Worm (Caenorhabditis elegans): ENCODE measurements around the gene C49G7.7.

DNA sequence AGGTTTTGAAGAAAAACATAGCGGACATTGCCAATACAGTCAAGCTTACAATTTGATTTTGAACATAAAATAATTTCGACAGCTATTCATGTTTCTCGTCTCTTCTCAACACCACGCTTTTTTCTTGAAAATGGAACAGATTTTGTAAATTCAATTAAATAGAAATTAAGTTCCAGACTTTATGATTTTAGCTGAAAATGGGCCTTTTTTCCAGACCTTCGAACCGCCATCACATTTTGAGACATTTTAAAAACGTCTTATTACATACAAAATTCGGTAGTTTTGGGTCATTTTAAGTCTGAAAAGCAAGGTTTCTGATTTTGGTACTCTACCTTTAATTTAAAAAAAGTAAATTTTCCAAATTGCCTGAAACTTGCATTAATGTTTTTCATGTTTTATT, 3.8 kb downstream of the C49G7.7 start, which contains the start of gene C49G7.12:
- TF ChIP-seq zag-1 (tag; optimal IDR thresholded peaks at IDR 0.05), result no peak
- no peak for TF ChIP-seq nhr-25 (tag; optimal IDR thresholded peaks at IDR 0.05)
- TF ChIP-seq daf-12 (tag; optimal IDR thresholded peaks at IDR 0.05), result no peak
- no peak for TF ChIP-seq egl-5 (tag; optimal IDR thresholded peaks at IDR 0.05)
- TF ChIP-seq unc-39 (tag; optimal IDR thresholded peaks at IDR 0.05), result no peak
- no peak for TF ChIP-seq snpc-4 (tag; optimal IDR thresholded peaks at IDR 0.05)
- TF ChIP-seq egl-27 (tag; optimal IDR thresholded peaks at IDR 0.05), result no peak
- no peak for TF ChIP-seq ztf-11 (tag; optimal IDR thresholded peaks at IDR 0.05)
- no peak for TF ChIP-seq nhr-11 (tag; optimal IDR thresholded peaks at IDR 0.05)
- TF ChIP-seq ztf-4 (tag; optimal IDR thresholded peaks at IDR 0.05), result no peak
- no peak for TF ChIP-seq nhr-23 (tag; optimal IDR thresholded peaks at IDR 0.05)
- no peak for TF ChIP-seq jun-1 (tag; optimal IDR thresholded peaks at IDR 0.05)
